Fruit fly (Drosophila melanogaster) whole organism, pupa: ENCODE measurements around the gene Cpr67Fa1.
A peak's percentile ranks its signal among the peaks of the same experiment; 100 is the strongest.

Experiments
- CG10348 ChIP-seq: fragments of 200-800 bp; sonication (Bioruptor generic); IDR thresholded peaks from 2 replicates; pipeline ENCODE4 v1.3.6; 2022; ENCODE audit warnings: missing biosample characterization, missing genetic modification characterization
- CG12605 ChIP-seq: fragments of 200-800 bp; sonication (Bioruptor generic); IDR thresholded peaks from 2 replicates; pipeline ENCODE4 v1.3.6; 2022; ENCODE audit warnings: missing biosample characterization, missing genetic modification characterization
- CG13204 ChIP-seq: fragments of 200-800 bp; sonication (Bioruptor generic); optimal IDR thresholded peaks from 2 replicates; lab custom pipeline; 2018; ENCODE audit warnings: missing biosample characterization, mild to moderate bottlenecking, missing genetic modification characterization, moderate library complexity
- CG14655 ChIP-seq: fragments of 200-800 bp; sonication (Bioruptor generic); optimal IDR thresholded peaks from 3 replicates; lab custom pipeline; 2017; ENCODE audit warnings: mild to moderate bottlenecking, missing biosample characterization, missing genetic modification reagents, missing genetic modification characterization
- CG15710 ChIP-seq: fragments of 200-800 bp; sonication (Bioruptor generic); optimal IDR thresholded peaks from 2 replicates; lab custom pipeline; 2018; ENCODE audit warnings: missing biosample characterization, mild to moderate bottlenecking, missing genetic modification characterization, moderate library complexity
- CG17806 ChIP-seq: fragments of 200-800 bp; sonication (Bioruptor generic); optimal IDR thresholded peaks from 2 replicates; lab custom pipeline; 2018; ENCODE audit warnings: missing biosample characterization, mild to moderate bottlenecking, missing genetic modification characterization, moderate library complexity
- CG32121 ChIP-seq: fragments of 200-800 bp; sonication (Bioruptor generic); IDR thresholded peaks from 2 replicates; pipeline ENCODE4 v1.3.6; 2022; ENCODE audit warnings: missing biosample characterization, missing genetic modification characterization
- CG34367 ChIP-seq: fragments of 200-800 bp; sonication (Bioruptor generic); optimal IDR thresholded peaks from 2 replicates; lab custom pipeline; 2018; ENCODE audit warnings: missing biosample characterization, mild to moderate bottlenecking, missing genetic modification characterization
- CG4496 ChIP-seq: fragments of 200-800 bp; sonication (Bioruptor generic); IDR thresholded peaks from 3 replicates; pipeline ENCODE4 v1.3.6; 2022; ENCODE audit warnings: missing biosample characterization, missing genetic modification characterization
- CG8159 ChIP-seq: fragments of 200-800 bp; sonication (Bioruptor generic); optimal IDR thresholded peaks from 3 replicates; lab custom pipeline; 2018; ENCODE audit warnings: missing biosample characterization, mild to moderate bottlenecking, missing genetic modification characterization, moderate library complexity
- CG8301 ChIP-seq: fragments of 200-800 bp; sonication (Bioruptor generic); optimal IDR thresholded peaks from 2 replicates; lab custom pipeline; 2018; ENCODE audit warnings: missing biosample characterization, mild to moderate bottlenecking, missing genetic modification characterization
- CG9948 ChIP-seq: fragments of 200-800 bp; sonication (Bioruptor generic); optimal IDR thresholded peaks from 2 replicates; lab custom pipeline; 2018; ENCODE audit warnings: missing biosample characterization, mild to moderate bottlenecking, missing genetic modification characterization, moderate library complexity
- D1 ChIP-seq: fragments of 200-800 bp; sonication (Bioruptor generic); optimal IDR thresholded peaks from 2 replicates; lab custom pipeline; 2018; ENCODE audit warnings: missing biosample characterization, mild to moderate bottlenecking, missing genetic modification characterization, moderate library complexity
- EcR ChIP-seq: fragments of 200-800 bp; sonication (Bioruptor generic); optimal IDR thresholded peaks from 3 replicates; lab custom pipeline; 2019; ENCODE audit warnings: missing biosample characterization, missing genetic modification characterization, mild to moderate bottlenecking, moderate library complexity, missing genetic modification reagents
- Ets98B ChIP-seq: fragments of 200-800 bp; sonication (Bioruptor generic); IDR thresholded peaks from 2 replicates; pipeline ENCODE4 v1.3.6; 2022; ENCODE audit warnings: missing biosample characterization, missing genetic modification characterization
- Pif1A ChIP-seq: fragments of 200-800 bp; sonication (Bioruptor generic); optimal IDR thresholded peaks from 3 replicates; lab custom pipeline; 2016; ENCODE audit warnings: missing biosample characterization, missing genetic modification characterization
- Pif1B ChIP-seq: fragments of 200-800 bp; sonication (Bioruptor generic); optimal IDR thresholded peaks from 3 replicates; lab custom pipeline; 2016; ENCODE audit warnings: missing biosample characterization, missing genetic modification characterization
- Snoo ChIP-seq: fragments of 200-800 bp; sonication (Bioruptor generic); optimal IDR thresholded peaks from 3 replicates; lab custom pipeline; 2017; ENCODE audit warnings: missing biosample characterization, mild to moderate bottlenecking, missing genetic modification characterization, inconsistent platforms
- fd96Ca ChIP-seq: fragments of 200-800 bp; sonication (Bioruptor generic); IDR thresholded peaks from 3 replicates; pipeline ENCODE4 v1.3.6; 2022; ENCODE audit warnings: missing biosample characterization, missing genetic modification characterization
- gl ChIP-seq: fragments of 200-800 bp; sonication (Bioruptor generic); optimal IDR thresholded peaks from 2 replicates; lab custom pipeline; 2018; ENCODE audit warnings: missing biosample characterization, mild to moderate bottlenecking, missing genetic modification characterization
- rn ChIP-seq: fragments of 200-800 bp; sonication (Bioruptor generic); IDR thresholded peaks from 2 replicates; pipeline ENCODE4 v1.3.6; 2022; ENCODE audit warnings: missing biosample characterization, missing genetic modification characterization

The Cpr67Fa1 gene

DNA sequence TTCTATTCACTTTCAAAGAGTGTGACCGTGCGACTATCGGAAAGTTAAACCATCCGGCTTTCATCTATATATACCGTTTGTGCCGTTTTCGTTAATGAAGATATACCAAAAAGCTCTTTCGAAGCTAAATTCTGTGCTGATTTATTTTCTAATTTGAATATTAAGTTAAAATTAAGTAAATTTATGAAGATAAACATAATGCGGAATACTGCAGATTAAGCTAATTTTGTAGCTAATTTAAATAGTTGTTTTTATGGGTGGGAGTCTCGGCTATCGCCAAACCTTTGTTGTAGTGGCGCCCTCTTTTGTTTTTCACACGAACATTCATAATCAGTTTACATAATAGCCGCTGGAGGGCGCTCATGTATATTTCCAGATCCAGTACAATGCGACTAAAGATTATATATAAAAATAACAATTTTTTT is 9.3 kb downstream of the Cpr67Fa1 start, which contains the start of gene Aps:
TSS of gene Aps (minus strand) at position 37 of the 425 bp plus-strand sequence.
- no peak for TF ChIP-seq CG14655 (GFP tag; lab: Kevin White, UChicago)
- no peak for TF ChIP-seq Pif1A (GFP tag; lab: Kevin White, UChicago)
- TF ChIP-seq Pif1B (GFP tag; lab: Kevin White, UChicago): peak; percentile 16
- no peak for TF ChIP-seq EcR (GFP tag; lab: Kevin White, UChicago)
- TF ChIP-seq fd96Ca (GFP tag; lab: Robert Waterston, UW): no peak
- peak; percentile 26; the same call in 1 of the 3 replicates for TF ChIP-seq CG4496 (GFP tag; lab: Robert Waterston, UW)
- no peak for TF ChIP-seq CG12605 (GFP tag; lab: Robert Waterston, UW)
- TF ChIP-seq CG13204 (GFP tag; lab: Kevin White, UChicago): no peak
- TF ChIP-seq CG8301: no peak

DNA sequence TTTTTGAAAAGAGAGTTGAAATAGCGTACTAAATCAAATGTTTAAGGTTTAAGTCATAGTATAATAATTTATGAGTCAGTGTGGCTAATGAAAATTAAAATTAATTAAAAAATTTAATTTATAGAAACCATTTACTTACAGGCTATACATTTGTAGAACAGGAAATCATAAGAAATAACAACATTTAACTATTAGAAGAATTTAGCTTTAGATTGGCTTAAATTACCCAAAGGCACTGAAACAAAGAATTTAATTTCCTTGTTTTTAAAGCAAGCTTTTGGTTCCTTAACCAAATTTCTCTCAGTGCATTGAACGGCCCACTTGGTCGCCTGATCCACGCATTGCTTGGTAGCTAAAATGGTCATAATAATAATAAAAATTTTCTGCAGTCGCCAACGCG is 13.7 kb downstream of the Cpr67Fa1 start:
- TF ChIP-seq CG8159: peak; percentile 5
- peak; percentile 56 for TF ChIP-seq CG8301
- TF ChIP-seq Pif1A (GFP tag; lab: Kevin White, UChicago): no peak
- no peak for TF ChIP-seq EcR (GFP tag; lab: Kevin White, UChicago)
- TF ChIP-seq CG14655 (GFP tag; lab: Kevin White, UChicago): peak; percentile 81
- no peak for TF ChIP-seq CG4496 (GFP tag; lab: Robert Waterston, UW)
- no peak for TF ChIP-seq CG32121 (GFP tag; lab: Robert Waterston, UW)
- no peak for TF ChIP-seq CG12605 (GFP tag; lab: Robert Waterston, UW)
- peak; percentile 59 for TF ChIP-seq CG9948
- TF ChIP-seq CG15710 (tag; lab: Kevin White, UChicago): no peak
- TF ChIP-seq CG10348 (GFP tag; lab: Robert Waterston, UW): no peak
- peak; percentile 20 for TF ChIP-seq Snoo

DNA sequence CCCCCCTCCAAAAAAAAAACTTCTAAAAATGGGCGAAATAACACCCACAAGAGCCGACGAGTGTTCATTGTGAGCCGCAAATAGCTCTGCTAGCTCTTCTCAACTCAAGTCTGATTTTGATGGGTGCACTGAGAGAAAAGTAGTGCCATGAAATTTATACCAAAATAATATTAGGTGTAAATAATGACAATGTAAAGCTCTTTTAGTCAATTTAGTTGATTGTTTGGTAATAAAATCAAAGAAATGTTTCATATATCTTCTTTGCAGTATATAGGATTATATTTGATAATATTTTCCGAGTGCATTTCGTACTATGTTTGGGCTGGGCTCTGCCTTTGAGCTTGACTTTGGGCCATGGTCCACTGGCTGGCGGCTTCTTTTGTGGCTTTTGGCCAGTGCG is 15.0 kb downstream of the Cpr67Fa1 start:
- TF ChIP-seq CG14655 (GFP tag; lab: Kevin White, UChicago) (peak; percentile 63), CG13204 (GFP tag; lab: Kevin White, UChicago) (no peak), CG8301 (peak; percentile 51), CG17806 (tag; lab: Kevin White, UChicago) (peak; percentile 63), CG32121 (GFP tag; lab: Robert Waterston, UW) (no peak), CG8159 (peak; percentile 63), CG34367 (no peak), CG12605 (GFP tag; lab: Robert Waterston, UW) (no peak), fd96Ca (GFP tag; lab: Robert Waterston, UW) (no peak), rn (GFP tag; lab: Robert Waterston, UW) (no peak), CG15710 (tag; lab: Kevin White, UChicago) (no peak), Pif1A (GFP tag; lab: Kevin White, UChicago) (no peak), Ets98B (GFP tag; lab: Robert Waterston, UW) (peak; percentile 32; the same call in 1 of the 2 replicates), D1 (tag; lab: Kevin White, UChicago) (no peak), CG10348 (GFP tag; lab: Robert Waterston, UW) (no peak), Pif1B (GFP tag; lab: Kevin White, UChicago) (no peak), gl (tag; lab: Kevin White, UChicago) (peak; percentile 1), Snoo (no peak), EcR (GFP tag; lab: Kevin White, UChicago) (no peak), CG4496 (GFP tag; lab: Robert Waterston, UW) (peak; percentile 15; the same call in 1 of the 3 replicates), CG9948 (peak; percentile 62)

DNA sequence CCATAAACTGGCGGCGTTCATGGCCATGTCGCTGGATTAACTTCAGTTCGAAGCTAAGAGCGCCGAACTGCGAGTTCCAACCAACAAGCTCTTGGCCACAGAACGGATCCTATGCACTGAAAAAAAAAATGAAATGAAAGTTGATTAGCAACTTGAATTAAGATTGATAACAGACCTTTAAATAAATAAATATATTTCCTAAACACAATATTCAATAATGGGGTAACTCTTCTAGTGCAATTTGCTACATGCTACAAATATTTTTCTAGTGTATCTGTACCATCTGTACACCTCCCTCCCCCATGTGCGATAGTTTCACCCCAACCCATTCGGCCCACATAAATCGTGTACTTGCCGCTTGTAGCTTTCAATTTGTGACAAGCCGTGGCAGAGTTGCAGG is 19.8 kb downstream of the Cpr67Fa1 start:
- TF ChIP-seq fd96Ca (GFP tag; lab: Robert Waterston, UW) (no peak), D1 (tag; lab: Kevin White, UChicago) (no peak), CG8159 (peak; percentile 19), CG14655 (GFP tag; lab: Kevin White, UChicago) (peak; percentile 5), CG13204 (GFP tag; lab: Kevin White, UChicago) (no peak), EcR (GFP tag; lab: Kevin White, UChicago) (no peak), CG9948 (no peak), CG4496 (GFP tag; lab: Robert Waterston, UW) (no peak), rn (GFP tag; lab: Robert Waterston, UW) (no peak)
- TF ChIP-seq, all 21 proteins: peak for 2

DNA sequence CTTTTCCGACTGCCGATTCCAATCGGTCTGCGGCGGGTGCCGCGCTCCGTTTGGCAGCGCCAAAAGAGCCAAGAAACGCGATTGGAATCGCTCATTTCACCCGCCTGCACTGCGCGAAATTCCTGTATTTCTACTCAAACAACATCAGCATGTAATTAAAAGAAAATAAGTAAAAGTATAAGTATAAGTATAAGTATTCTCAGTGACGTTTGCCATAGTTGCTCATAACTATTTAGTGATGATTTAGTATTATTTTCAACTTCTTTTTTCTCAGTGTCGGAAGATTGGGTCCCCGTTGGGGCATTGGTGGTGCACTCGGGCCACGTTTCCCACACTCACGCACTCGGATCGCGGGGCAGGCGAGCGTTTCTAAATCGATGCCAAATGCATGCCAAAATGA is 23.4 kb downstream of the Cpr67Fa1 start:
- TF ChIP-seq CG10348 (GFP tag; lab: Robert Waterston, UW) (no peak; the same call in 1 of the 2 replicates), CG17806 (tag; lab: Kevin White, UChicago) (peak; percentile 49), CG8301 (peak; percentile 68), D1 (tag; lab: Kevin White, UChicago) (no peak), Ets98B (GFP tag; lab: Robert Waterston, UW) (peak; percentile 92), CG32121 (GFP tag; lab: Robert Waterston, UW) (peak; percentile 89), CG34367 (peak; percentile 54), Pif1B (GFP tag; lab: Kevin White, UChicago) (peak; percentile 50), CG12605 (GFP tag; lab: Robert Waterston, UW) (peak; percentile 79), CG9948 (peak; percentile 47), Snoo (peak; percentile 40), CG8159 (peak; percentile 55), CG15710 (tag; lab: Kevin White, UChicago) (peak; percentile 58), CG13204 (GFP tag; lab: Kevin White, UChicago) (no peak), gl (tag; lab: Kevin White, UChicago) (no peak), CG4496 (GFP tag; lab: Robert Waterston, UW) (peak; percentile 86), EcR (GFP tag; lab: Kevin White, UChicago) (no peak), rn (GFP tag; lab: Robert Waterston, UW) (peak; percentile 78), fd96Ca (GFP tag; lab: Robert Waterston, UW) (peak; percentile 88), CG14655 (GFP tag; lab: Kevin White, UChicago) (peak; percentile 62), Pif1A (GFP tag; lab: Kevin White, UChicago) (peak; percentile 72)
- TF ChIP-seq, all 21 proteins: peak for 16
